Worm (Caenorhabditis elegans): ENCODE results near the gene mog-1.

DNA sequence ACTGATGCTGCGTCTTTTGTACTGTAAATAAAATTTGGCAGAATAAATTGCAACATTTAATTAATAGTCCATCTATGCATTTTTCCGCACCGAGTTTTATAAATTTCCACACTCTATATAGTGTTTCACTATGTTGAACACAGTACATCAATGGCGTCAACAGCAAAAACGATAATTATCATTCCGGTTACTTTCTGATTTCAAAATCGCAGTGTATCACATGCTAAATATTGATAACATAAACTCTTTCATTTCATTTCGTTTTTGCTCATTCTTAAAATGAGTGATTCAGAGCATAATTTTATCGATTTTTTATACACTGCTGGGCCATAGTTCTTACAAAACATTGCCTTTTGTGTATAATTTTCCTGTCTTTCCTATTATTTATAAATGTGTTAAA, 33.7 kb downstream of the mog-1 start:
- TF ChIP-seq pha-4 (GFP tag; IDR thresholded peaks at IDR 0.05) (no peak), pha-4 (tag; optimal IDR thresholded peaks at IDR 0.05) (no peak), jun-1 (tag; optimal IDR thresholded peaks at IDR 0.05) (no peak), unc-62 (GFP tag; optimal IDR thresholded peaks at IDR 0.05 in 1 of 2) (no peak), unc-62 (tag; optimal IDR thresholded peaks at IDR 0.05) (no peak), R02D3.7 (tag; optimal IDR thresholded peaks at IDR 0.05) (no peak), nhr-77 (tag; optimal IDR thresholded peaks at IDR 0.05) (peak; percentile 11), nhr-48 (tag; optimal IDR thresholded peaks at IDR 0.05) (no peak), unc-130 (GFP tag; optimal IDR thresholded peaks at IDR 0.05) (no peak), nhr-10 (tag; optimal IDR thresholded peaks at IDR 0.05) (no peak), zip-11 (GFP tag; IDR thresholded peaks at IDR 0.05) (no peak), zag-1 (tag; optimal IDR thresholded peaks at IDR 0.05) (no peak), dmd-9 (GFP tag; IDR thresholded peaks at IDR 0.05) (no peak)
